Fruit fly (Drosophila melanogaster) whole organism, embryonic: ENCODE data around the gene Spt3.
A peak's percentile ranks its signal among the peaks of the same experiment; 100 is the strongest.

Experiments
- Adf1 ChIP-seq: fragments of 200-800 bp; sonication (Bioruptor generic); IDR thresholded peaks from 2 replicates; pipeline ENCODE4 v1.3.6; 2022; ENCODE audit warnings: missing biosample characterization, missing genetic modification characterization
- Atf-2 ChIP-seq: fragments of 200-800 bp; sonication (Bioruptor generic); optimal IDR thresholded peaks from 2 replicates; lab custom pipeline; 2016; ENCODE audit warnings: missing biosample characterization, missing genetic modification characterization
- Awh ChIP-seq: fragments of 200-800 bp; sonication (Bioruptor generic); IDR thresholded peaks from 2 replicates; pipeline ENCODE4, ENCODE4 v1.3.6; 2022; ENCODE audit warnings: missing biosample characterization, missing genetic modification characterization
- Bdp1 ChIP-seq: fragments of 200-800 bp; sonication (Bioruptor generic); optimal IDR thresholded peaks from 3 replicates; lab custom pipeline; 2016; ENCODE audit warnings: missing biosample characterization, missing genetic modification characterization
- CG10321 ChIP-seq: fragments of 200-800 bp; sonication (Bioruptor generic); IDR thresholded peaks from 2 replicates; pipeline ENCODE4 v1.3.6; 2022; ENCODE audit warnings: missing biosample characterization, missing genetic modification characterization
- CG11456 ChIP-seq: fragments of 200-800 bp; sonication (Bioruptor generic); IDR thresholded peaks from 3 replicates; pipeline ENCODE4 v1.3.6; 2022; ENCODE audit warnings: missing biosample characterization, missing genetic modification characterization
- CG11504 ChIP-seq: fragments of 200-800 bp; sonication (Bioruptor generic); optimal IDR thresholded peaks from 3 replicates; lab custom pipeline; 2019; ENCODE audit warnings: missing biosample characterization, mild to moderate bottlenecking, missing genetic modification characterization, moderate library complexity
- CG12219 ChIP-seq: fragments of 200-800 bp; sonication (Bioruptor generic); optimal IDR thresholded peaks from 3 replicates; lab custom pipeline; 2018; ENCODE audit warnings: missing biosample characterization, mild to moderate bottlenecking, missing genetic modification characterization
- CG12659 ChIP-seq: fragments of 200-800 bp; sonication (Bioruptor generic); optimal IDR thresholded peaks from 3 replicates; lab custom pipeline; 2017; ENCODE audit warnings: mild to moderate bottlenecking, missing biosample characterization, missing genetic modification reagents, missing genetic modification characterization
- CG14050 ChIP-seq: fragments of 200-800 bp; sonication (Bioruptor generic); IDR thresholded peaks from 3 replicates; pipeline ENCODE4 v1.3.6; 2022; ENCODE audit warnings: missing biosample characterization, missing genetic modification characterization
- CG15073 ChIP-seq: fragments of 200-800 bp; sonication (Bioruptor generic); optimal IDR thresholded peaks from 2 replicates; lab custom pipeline; 2016; ENCODE audit warnings: missing biosample characterization, missing genetic modification characterization
- CG1647 ChIP-seq: fragments of 200-800 bp; sonication (Bioruptor generic); optimal IDR thresholded peaks from 3 replicates; lab custom pipeline; 2016; ENCODE audit warnings: missing biosample characterization, missing genetic modification characterization
- CG17359 ChIP-seq: fragments of 200-800 bp; sonication (Bioruptor generic); optimal IDR thresholded peaks from 3 replicates; lab custom pipeline; 2018; ENCODE audit warnings: missing biosample characterization, mild to moderate bottlenecking, missing genetic modification characterization, moderate library complexity
- CG2129 ChIP-seq: fragments of 200-800 bp; sonication (Bioruptor generic); IDR thresholded peaks from 2 replicates; pipeline ENCODE4 v1.3.6; 2022; ENCODE audit warnings: missing biosample characterization, missing genetic modification characterization; ENCODE audit not compliant: partially characterized antibody
- CG3847 ChIP-seq: fragments of 200-800 bp; sonication (Bioruptor generic); IDR thresholded peaks from 2 replicates; pipeline ENCODE4 v1.3.6; 2022; ENCODE audit warnings: missing biosample characterization, missing genetic modification characterization
- CG5180 ChIP-seq: fragments of 200-800 bp; sonication (Bioruptor generic); optimal IDR thresholded peaks from 3 replicates; lab custom pipeline; 2017; ENCODE audit warnings: missing biosample characterization, missing genetic modification characterization, mild to moderate bottlenecking, moderate library complexity, missing genetic modification reagents
- CG9797 ChIP-seq: fragments of 200-800 bp; sonication (Bioruptor generic); optimal IDR thresholded peaks from 3 replicates; lab custom pipeline; 2018; ENCODE audit warnings: missing biosample characterization, mild to moderate bottlenecking, missing genetic modification characterization
- CG9817 ChIP-seq: fragments of 200-800 bp; sonication (Bioruptor generic); optimal IDR thresholded peaks from 2 replicates; lab custom pipeline; 2018; ENCODE audit warnings: missing biosample characterization, mild to moderate bottlenecking, missing genetic modification characterization, moderate library complexity
- CG9932 ChIP-seq: fragments of 200-800 bp; sonication (Bioruptor generic); IDR thresholded peaks from 2 replicates; pipeline ENCODE4 v1.3.6; 2022; ENCODE audit warnings: missing biosample characterization, missing genetic modification characterization
- Dad ChIP-seq: fragments of 200-800 bp; sonication (Bioruptor generic); optimal IDR thresholded peaks from 3 replicates; lab custom pipeline; 2016; ENCODE audit warnings: missing biosample characterization, missing genetic modification characterization
- Dbx ChIP-seq: fragments of 200-800 bp; sonication (Bioruptor generic); IDR thresholded peaks from 3 replicates; pipeline ENCODE4 v1.3.6; 2022; ENCODE audit warnings: missing biosample characterization, missing genetic modification characterization
- Drgx ChIP-seq: fragments of 200-800 bp; sonication (Bioruptor generic); IDR thresholded peaks from 2 replicates; pipeline ENCODE4 v1.3.6; 2022; ENCODE audit warnings: missing biosample characterization, missing genetic modification characterization
- Elba2 ChIP-seq: fragments of 200-800 bp; sonication (Bioruptor generic); optimal IDR thresholded peaks from 3 replicates; lab custom pipeline; 2016; ENCODE audit warnings: missing biosample characterization, missing genetic modification characterization
- H15 ChIP-seq: fragments of 200-800 bp; sonication (Bioruptor generic); IDR thresholded peaks from 3 replicates; pipeline ENCODE4 v1.3.6; 2022; ENCODE audit warnings: missing biosample characterization, missing genetic modification characterization
- HLH3B ChIP-seq: fragments of 200-800 bp; sonication (Bioruptor generic); IDR thresholded peaks from 2 replicates; pipeline ENCODE4 v1.3.6; 2022; ENCODE audit warnings: missing biosample characterization, missing genetic modification characterization
- HmgZ ChIP-seq: fragments of 200-800 bp; sonication (Bioruptor generic); optimal IDR thresholded peaks from 2 replicates; lab custom pipeline; 2018; ENCODE audit warnings: missing biosample characterization, mild to moderate bottlenecking, missing genetic modification characterization
- Hr3 ChIP-seq: fragments of 200-800 bp; sonication (Bioruptor generic); optimal IDR thresholded peaks from 3 replicates; lab custom pipeline; 2016; ENCODE audit warnings: missing biosample characterization, missing genetic modification characterization
- Lhr ChIP-seq: fragments of 200-800 bp; sonication (Bioruptor generic); optimal IDR thresholded peaks from 3 replicates; lab custom pipeline; 2017; ENCODE audit warnings: mild to moderate bottlenecking, missing biosample characterization, missing genetic modification reagents, missing genetic modification characterization
- NFAT ChIP-seq: fragments of 200-800 bp; sonication (Bioruptor generic); IDR thresholded peaks from 2 replicates; pipeline ENCODE4 v1.3.6; 2022; ENCODE audit warnings: missing biosample characterization, missing genetic modification characterization
- Ptx1 ChIP-seq: fragments of 200-800 bp; sonication (Bioruptor generic); IDR thresholded peaks from 2 replicates; pipeline ENCODE4 v1.3.6; 2022; ENCODE audit warnings: missing biosample characterization, missing genetic modification characterization
- YL-1 ChIP-seq: fragments of 200-800 bp; sonication (Bioruptor generic); optimal IDR thresholded peaks from 3 replicates; lab custom pipeline; 2017; ENCODE audit warnings: missing biosample characterization, mild to moderate bottlenecking, missing genetic modification characterization
- ac ChIP-seq: fragments of 200-800 bp; sonication (Bioruptor generic); optimal IDR thresholded peaks from 3 replicates; lab custom pipeline; 2017; ENCODE audit warnings: missing biosample characterization, mild to moderate bottlenecking, missing genetic modification characterization
- aop ChIP-seq: fragments of 200-800 bp; sonication (Bioruptor generic); IDR thresholded peaks from 2 replicates; pipeline ENCODE4 v1.3.6; 2022; ENCODE audit warnings: missing biosample characterization, missing genetic modification characterization
- btn ChIP-seq: fragments of 200-800 bp; sonication (Bioruptor generic); optimal IDR thresholded peaks from 2 replicates; lab custom pipeline; 2016; ENCODE audit warnings: missing biosample characterization, missing genetic modification characterization
- gce ChIP-seq: fragments of 200-800 bp; sonication (Bioruptor generic); IDR thresholded peaks from 3 replicates; pipeline ENCODE4 v1.3.6; 2022; ENCODE audit warnings: missing biosample characterization, missing genetic modification characterization
- gcm ChIP-seq: fragments of 200-800 bp; sonication (Bioruptor generic); optimal IDR thresholded peaks from 2 replicates; lab custom pipeline; 2019; ENCODE audit warnings: missing biosample characterization, mild to moderate bottlenecking, missing genetic modification characterization, moderate library complexity
- gem ChIP-seq: fragments of 200-800 bp; sonication (Bioruptor generic); optimal IDR thresholded peaks from 2 replicates; lab custom pipeline; 2019; ENCODE audit warnings: missing biosample characterization, mild to moderate bottlenecking, missing genetic modification characterization, moderate library complexity
- gro ChIP-seq: fragments of 200-800 bp; sonication (Bioruptor generic); optimal IDR thresholded peaks from 2 replicates; lab custom pipeline; 2016; ENCODE audit warnings: missing biosample characterization, missing genetic modification characterization
- knrl ChIP-seq: fragments of 200-800 bp; sonication (Bioruptor generic); IDR thresholded peaks from 3 replicates; pipeline ENCODE4 v1.3.6; 2022; ENCODE audit warnings: missing biosample characterization, missing genetic modification characterization; ENCODE audit not compliant: partially characterized antibody
- nerfin-2 ChIP-seq: fragments of 200-800 bp; sonication (Bioruptor generic); IDR thresholded peaks from 2 replicates; pipeline ENCODE4 v1.3.6; 2022; ENCODE audit warnings: missing biosample characterization, missing genetic modification characterization; ENCODE audit not compliant: partially characterized antibody
- nom ChIP-seq: fragments of 200-800 bp; sonication (Bioruptor generic); optimal IDR thresholded peaks from 2 replicates; lab custom pipeline; 2017; ENCODE audit warnings: missing biosample characterization, missing genetic modification characterization, mild to moderate bottlenecking, moderate library complexity, missing genetic modification reagents
- oc ChIP-seq: fragments of 200-800 bp; sonication (Bioruptor generic); optimal IDR thresholded peaks from 2 replicates; lab custom pipeline; 2018; ENCODE audit warnings: missing biosample characterization, mild to moderate bottlenecking, missing genetic modification characterization, moderate library complexity
- onecut ChIP-seq: fragments of 200-800 bp; sonication (Bioruptor generic); IDR thresholded peaks from 2 replicates; pipeline ENCODE4 v1.3.6; 2022; ENCODE audit warnings: missing biosample characterization, missing genetic modification characterization
- prd ChIP-seq, 3 experiments: fragments of >200 bp in 2 of 3; fragments of 200-800 bp in 1 of 3; sonication (Bioruptor generic) in 1 of 3; optimal IDR thresholded peaks in 2 of 3; IDR thresholded peaks in 1 of 3; 2 replicates in 2 of 3; 3 replicates in 1 of 3; pipeline versions ENCODE4 v1.3.6 to Lab custom; 2017 to 2022; ENCODE audit warnings: missing biosample characterization in 1 of 3, missing genetic modification characterization in 1 of 3
- repo ChIP-seq: fragments of 200-800 bp; sonication (Bioruptor generic); optimal IDR thresholded peaks from 2 replicates; lab custom pipeline; 2016; ENCODE audit warnings: missing biosample characterization, missing genetic modification characterization
- slp2 ChIP-seq: fragments of 200-800 bp; sonication (Bioruptor generic); optimal IDR thresholded peaks from 2 replicates; lab custom pipeline; 2016; ENCODE audit warnings: missing biosample characterization, missing genetic modification characterization
- sob ChIP-seq: fragments of 200-800 bp; sonication (Bioruptor generic); IDR thresholded peaks from 2 replicates; pipeline ENCODE4 v1.3.6; 2022; ENCODE audit warnings: missing biosample characterization, missing genetic modification characterization
- sug ChIP-seq: fragments of 200-800 bp; optimal IDR thresholded peaks from 2 replicates; lab custom pipeline; 2019; ENCODE audit warnings: missing biosample characterization, mild to moderate bottlenecking, missing genetic modification characterization, moderate library complexity
- tin ChIP-seq: fragments of 200-800 bp; sonication (Bioruptor generic); optimal IDR thresholded peaks from 3 replicates; lab custom pipeline; 2016; ENCODE audit warnings: missing biosample characterization, missing genetic modification characterization
- tio ChIP-seq: fragments of 200-800 bp; sonication (Bioruptor generic); optimal IDR thresholded peaks from 2 replicates; lab custom pipeline; 2017; ENCODE audit warnings: missing biosample characterization, missing genetic modification characterization, inconsistent platforms
- tna ChIP-seq: fragments of 200-800 bp; sonication (Bioruptor generic); IDR thresholded peaks from 2 replicates; pipeline ENCODE4 v1.3.6; 2022; ENCODE audit warnings: missing biosample characterization, missing genetic modification characterization; ENCODE audit not compliant: partially characterized antibody

The Spt3 gene

DNA sequence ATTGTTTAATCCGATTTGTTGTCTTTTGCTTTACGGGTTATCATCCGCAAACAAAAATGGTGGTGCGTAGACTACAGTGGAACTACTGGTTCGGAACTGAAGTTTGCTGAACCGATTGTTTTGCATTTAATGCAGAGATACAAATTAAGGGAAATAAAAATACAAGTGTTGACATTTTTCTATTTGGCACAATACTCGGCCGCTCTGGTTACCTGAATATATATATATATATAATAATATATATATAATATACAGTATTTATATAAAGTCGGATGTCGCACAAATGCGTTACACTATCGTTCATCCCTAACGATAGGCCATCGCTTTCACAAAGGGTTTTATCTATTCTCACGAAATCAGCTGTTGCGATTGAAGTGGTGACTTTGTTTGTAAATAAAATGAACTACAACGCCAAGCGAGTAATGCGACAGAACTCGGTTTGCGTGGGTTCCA is at the start of gene Spt3, which contains the start of gene DCAF12 (continued):
- TF ChIP-seq Elba2 (GFP tag; lab: Kevin White, UChicago) (no peak), gce (GFP tag; lab: Robert Waterston, UW) (no peak), knrl (GFP tag; lab: Robert Waterston, UW) (peak; percentile 99), oc (no peak), YL-1 (peak; percentile 5), CG9932 (GFP tag; lab: Robert Waterston, UW) (peak; percentile 85), Awh (GFP tag; lab: Robert Waterston, UW) (no peak), gcm (GFP tag; lab: Kevin White, UChicago) (peak; percentile 51), CG14050 (GFP tag; lab: Robert Waterston, UW) (no peak), CG2129 (GFP tag; lab: Robert Waterston, UW) (peak; percentile 94), CG5180 (GFP tag; lab: Kevin White, UChicago) (no peak), repo (GFP tag; lab: Kevin White, UChicago) (no peak), nom (GFP tag; lab: Kevin White, UChicago) (no peak), CG1647 (GFP tag; lab: Kevin White, UChicago) (no peak), CG15073 (GFP tag; lab: Kevin White, UChicago) (no peak), Adf1 (GFP tag; lab: Robert Waterston, UW) (no peak), CG17359 (tag; lab: Kevin White, UChicago) (no peak), tna (GFP tag; lab: Robert Waterston, UW) (peak; percentile 82), CG9797 (peak; percentile 12), H15 (GFP tag; lab: Robert Waterston, UW) (no peak), Dbx (GFP tag; lab: Robert Waterston, UW) (peak; percentile 49; the same call in 1 of the 3 replicates), Dad (no peak), CG12659 (GFP tag; lab: Kevin White, UChicago) (peak; percentile 60), CG9817 (tag; lab: Kevin White, UChicago) (peak; percentile 76), CG12219 (GFP tag; lab: Kevin White, UChicago) (no peak), gem (peak; percentile 81), CG3847 (peak; percentile 63), Drgx (GFP tag; lab: Robert Waterston, UW) (no peak), onecut (no peak), Ptx1 (GFP tag; lab: Robert Waterston, UW) (peak; percentile 71), CG11456 (GFP tag; lab: Robert Waterston, UW) (0 out of 3 replicates have a peak, but pooled peaks have one; percentile 30), btn (GFP tag; lab: Kevin White, UChicago) (no peak), ac (no peak), tio (GFP tag; lab: Kevin White, UChicago) (no peak), CG11504 (tag; lab: Kevin White, UChicago) (peak; percentile 71), sug (tag; lab: Kevin White, UChicago) (no peak), HLH3B (GFP tag; lab: Robert Waterston, UW) (peak; percentile 19; the same call in 1 of the 2 replicates), NFAT (GFP tag; lab: Robert Waterston, UW) (no peak), HmgZ (tag; lab: Kevin White, UChicago) (no peak), tin (GFP tag; lab: Kevin White, UChicago) (peak; percentile 12), nerfin-2 (GFP tag; lab: Robert Waterston, UW) (peak; percentile 70), Bdp1 (GFP tag; lab: Kevin White, UChicago) (no peak), slp2 (GFP tag; lab: Kevin White, UChicago) (peak; percentile 15), gro (GFP tag; lab: Kevin White, UChicago) (no peak), Hr3 (GFP tag; lab: Kevin White, UChicago) (peak; percentile 75), Atf-2 (GFP tag; lab: Kevin White, UChicago) (no peak), sob (peak; percentile 43; the same call in 1 of the 2 replicates), Lhr (GFP tag; lab: Kevin White, UChicago) (peak; percentile 3), aop (no peak), prd (optimal IDR thresholded peaks at IDR 0.05; lab: Kevin White, UChicago) (no peak), prd (GFP tag; IDR thresholded peaks at IDR 0.05; lab: Robert Waterston, UW) (peak; percentile 69; the same call in 2 of the 3 replicates), CG10321 (no peak)
